Worm (Caenorhabditis elegans) whole organism, L4 larva: ENCODE data around the gene atp-2.

Source experiments
- R02D3.7 ChIP-seq: fragments of 150-350 bp; sonication (generic microtip); optimal IDR thresholded peaks from 3 replicates; lab custom pipeline; 2014; ENCODE audit warnings: missing biosample characterization, missing genetic modification characterization
- egl-27 ChIP-seq: sonication (generic microtip); optimal IDR thresholded peaks from 3 replicates; lab custom pipeline; 2017; ENCODE audit warnings: missing biosample characterization, missing genetic modification reagents, missing genetic modification characterization
- fkh-10 ChIP-seq: fragments of 150-350 bp; optimal IDR thresholded peaks from 2 replicates; lab custom pipeline; 2014; ENCODE audit warnings: missing biosample characterization, missing genetic modification reagents, missing genetic modification characterization
- hlh-30 ChIP-seq: sonication (generic microtip); optimal IDR thresholded peaks from 2 replicates; lab custom pipeline; 2017; ENCODE audit warnings: antibody characterized with exemption, mild to moderate bottlenecking, missing genetic modification characterization, missing compliant biosample characterization; ENCODE audit not compliant: insufficient read depth
- lsy-2 ChIP-seq, 2 experiments: fragments of 150-350 bp in 1 of 2; sonication (generic microtip) in 1 of 2; optimal IDR thresholded peaks; 2 replicates each; lab custom pipeline; 2014 to 2017; ENCODE audit warnings: missing biosample characterization in 2 of 2, missing genetic modification characterization in 2 of 2
- skn-1 ChIP-seq: fragments of 150-350 bp; optimal IDR thresholded peaks from 2 replicates; lab custom pipeline; 2014; ENCODE audit warnings: missing biosample characterization, missing genetic modification characterization

DNA sequence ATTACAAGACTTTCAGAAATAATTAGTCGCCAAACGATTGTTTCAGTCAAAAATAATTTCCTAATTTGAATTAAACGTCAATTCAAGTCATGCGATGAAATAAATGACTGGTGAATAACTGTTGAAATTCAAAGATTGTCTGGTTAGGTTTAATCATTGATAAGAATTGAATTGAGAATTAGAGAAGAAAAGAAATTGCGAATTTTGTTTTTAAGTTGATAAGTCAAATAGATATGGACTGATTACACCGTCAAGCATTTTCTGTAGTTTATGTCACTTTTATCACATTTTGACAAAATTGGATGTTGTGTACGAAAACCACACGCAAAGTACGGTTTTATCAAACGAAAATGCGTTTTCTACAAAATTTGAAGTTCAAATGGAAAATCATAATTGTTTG, 26.9 kb upstream of the atp-2 start:
- TF ChIP-seq lsy-2 (tag; optimal IDR thresholded peaks at IDR 0.05; lab: Kevin White, UChicago), result peak in 1 of 2 experiments; percentile 58
- no peak for TF ChIP-seq R02D3.7 (tag; lab: Kevin White, UChicago)
- TF ChIP-seq skn-1 (tag; lab: Kevin White, UChicago), result no peak
- TF ChIP-seq hlh-30 (tag; lab: Kevin White, UChicago), result peak; percentile 62
- no peak for TF ChIP-seq egl-27 (tag; lab: Kevin White, UChicago)
- TF ChIP-seq fkh-10, result no peak
